Fruit fly (Drosophila melanogaster) whole organism, prepupa: ENCODE measurements around the gene CG44094.
A peak's percentile ranks its signal among the peaks of the same experiment; 100 is the strongest.

Source experiments
- Blimp-1 ChIP-seq: fragments of 200-800 bp; sonication (Bioruptor generic); optimal IDR thresholded peaks from 3 replicates; lab custom pipeline; 2017; ENCODE audit warnings: missing biosample characterization, missing genetic modification characterization, mild to moderate bottlenecking, moderate library complexity, missing genetic modification reagents
- CG10631 ChIP-seq: fragments of 200-800 bp; sonication (Bioruptor generic); optimal IDR thresholded peaks from 2 replicates; lab custom pipeline; 2016; ENCODE audit warnings: missing biosample characterization, missing genetic modification characterization
- CG11294 ChIP-seq: fragments of 200-800 bp; sonication (Bioruptor generic); IDR thresholded peaks from 2 replicates; pipeline ENCODE4 v1.3.6; 2022; ENCODE audit warnings: missing biosample characterization, missing genetic modification characterization
- CG11762 ChIP-seq: fragments of 200-800 bp; sonication (Bioruptor generic); optimal IDR thresholded peaks from 3 replicates; lab custom pipeline; 2016; ENCODE audit warnings: missing biosample characterization, missing genetic modification characterization; ENCODE audit not compliant: insufficient read depth
- CG11902 ChIP-seq: fragments of 200-800 bp; sonication (Bioruptor generic); optimal IDR thresholded peaks from 3 replicates; lab custom pipeline; 2016; ENCODE audit warnings: missing biosample characterization, missing genetic modification characterization
- CG1621 ChIP-seq: fragments of 200-800 bp; sonication (Bioruptor generic); optimal IDR thresholded peaks from 3 replicates; lab custom pipeline; 2018; ENCODE audit warnings: missing biosample characterization, mild to moderate bottlenecking, missing genetic modification characterization
- CG16779 ChIP-seq: fragments of 200-800 bp; sonication (Bioruptor generic); optimal IDR thresholded peaks from 3 replicates; lab custom pipeline; 2017; ENCODE audit warnings: missing biosample characterization, mild to moderate bottlenecking, missing genetic modification characterization
- CG3032 ChIP-seq: fragments of 200-800 bp; optimal IDR thresholded peaks from 2 replicates; lab custom pipeline; 2019; ENCODE audit warnings: missing biosample characterization, mild to moderate bottlenecking, missing genetic modification characterization, moderate library complexity
- CG31627 ChIP-seq: fragments of 200-800 bp; sonication (Bioruptor generic); optimal IDR thresholded peaks from 3 replicates; lab custom pipeline; 2016; ENCODE audit warnings: missing biosample characterization, missing genetic modification characterization
- CG32006 ChIP-seq: fragments of 200-800 bp; sonication (Bioruptor generic); optimal IDR thresholded peaks from 3 replicates; lab custom pipeline; 2017; ENCODE audit warnings: missing biosample characterization, mild to moderate bottlenecking, missing genetic modification characterization
- CG34406 ChIP-seq: fragments of 200-800 bp; sonication (Bioruptor generic); optimal IDR thresholded peaks from 3 replicates; lab custom pipeline; 2016; ENCODE audit warnings: missing biosample characterization, missing genetic modification characterization
- CG4318 ChIP-seq: fragments of 200-800 bp; sonication (Bioruptor generic); optimal IDR thresholded peaks from 3 replicates; lab custom pipeline; 2017; ENCODE audit warnings: missing biosample characterization, mild to moderate bottlenecking, missing genetic modification characterization
- CG6792 ChIP-seq: fragments of 200-800 bp; sonication (Bioruptor generic); optimal IDR thresholded peaks from 3 replicates; lab custom pipeline; 2016; ENCODE audit warnings: missing biosample characterization, missing genetic modification characterization
- CG6808 ChIP-seq: fragments of 200-800 bp; sonication (Bioruptor generic); optimal IDR thresholded peaks from 3 replicates; lab custom pipeline; 2017; ENCODE audit warnings: missing biosample characterization, missing genetic modification characterization, mild to moderate bottlenecking, moderate library complexity, missing genetic modification reagents
- CG6854 ChIP-seq: fragments of 200-800 bp; sonication (Bioruptor generic); optimal IDR thresholded peaks from 2 replicates; lab custom pipeline; 2017; ENCODE audit warnings: missing biosample characterization, mild to moderate bottlenecking, missing genetic modification characterization
- CG7368 ChIP-seq: fragments of 200-800 bp; sonication (Bioruptor generic); optimal IDR thresholded peaks from 3 replicates; lab custom pipeline; 2016; ENCODE audit warnings: missing biosample characterization, missing genetic modification characterization
- CG8119 ChIP-seq: fragments of 200-800 bp; sonication (Bioruptor generic); IDR thresholded peaks from 3 replicates; pipeline ENCODE4 v1.3.6; 2022; ENCODE audit warnings: missing biosample characterization, missing genetic modification characterization
- CG8319 ChIP-seq: fragments of 200-800 bp; sonication (Bioruptor generic); optimal IDR thresholded peaks from 3 replicates; lab custom pipeline; 2016; ENCODE audit warnings: missing biosample characterization, missing genetic modification characterization
- CG8632 ChIP-seq: fragments of 200-800 bp; sonication (Bioruptor generic); optimal IDR thresholded peaks from 3 replicates; lab custom pipeline; 2016; ENCODE audit warnings: missing biosample characterization, missing genetic modification characterization
- Eip75B ChIP-seq: fragments of 200-800 bp; sonication (Bioruptor generic); optimal IDR thresholded peaks from 3 replicates; lab custom pipeline; 2016; ENCODE audit warnings: missing biosample characterization, missing genetic modification characterization
- Eip78C ChIP-seq: fragments of 200-800 bp; sonication (Bioruptor generic); peaks from one replicate; lab custom pipeline; 2016; ENCODE audit warnings: missing biosample characterization, missing genetic modification characterization
- Ets21C ChIP-seq: fragments of 200-800 bp; sonication (Bioruptor generic); optimal IDR thresholded peaks from 3 replicates; lab custom pipeline; 2016; ENCODE audit warnings: missing biosample characterization, missing genetic modification characterization
- Gug ChIP-seq: fragments of 200-800 bp; sonication (Bioruptor generic); IDR thresholded peaks from 2 replicates; pipeline ENCODE4 v1.3.6; 2022; ENCODE audit warnings: missing biosample characterization, missing genetic modification characterization
- Hr38 ChIP-seq: sonication (Bioruptor generic); optimal IDR thresholded peaks from 2 replicates; lab custom pipeline; 2016; ENCODE audit warnings: missing biosample characterization, missing genetic modification characterization
- Hr4 ChIP-seq: fragments of 200-800 bp; sonication (Bioruptor generic); optimal IDR thresholded peaks from 3 replicates; lab custom pipeline; 2016; ENCODE audit warnings: missing biosample characterization, missing genetic modification characterization
- Lpt ChIP-seq: fragments of 200-800 bp; sonication (Bioruptor generic); optimal IDR thresholded peaks from 3 replicates; lab custom pipeline; 2016; ENCODE audit warnings: missing biosample characterization, missing genetic modification characterization
- OdsH ChIP-seq: fragments of 200-800 bp; sonication (Bioruptor generic); optimal IDR thresholded peaks from 3 replicates; lab custom pipeline; 2016; ENCODE audit warnings: missing biosample characterization, missing genetic modification characterization
- Sox102F ChIP-seq: fragments of 200-800 bp; sonication (Bioruptor generic); optimal IDR thresholded peaks from 2 replicates; lab custom pipeline; 2016; ENCODE audit warnings: missing biosample characterization, mild to moderate bottlenecking, missing genetic modification characterization
- Sox14 ChIP-seq: fragments of 200-800 bp; sonication (Bioruptor generic); optimal IDR thresholded peaks from 3 replicates; lab custom pipeline; 2016; ENCODE audit warnings: missing biosample characterization, missing genetic modification characterization
- achi ChIP-seq: fragments of 200-800 bp; sonication (Bioruptor generic); optimal IDR thresholded peaks from 3 replicates; lab custom pipeline; 2016; ENCODE audit warnings: missing biosample characterization, missing genetic modification characterization
- acj6 ChIP-seq: fragments of 200-800 bp; sonication (Bioruptor generic); optimal IDR thresholded peaks from 3 replicates; lab custom pipeline; 2016; ENCODE audit warnings: missing biosample characterization, missing genetic modification characterization
- cyc ChIP-seq: fragments of 200-800 bp; sonication (Bioruptor generic); optimal IDR thresholded peaks from 3 replicates; lab custom pipeline; 2016; ENCODE audit warnings: missing biosample characterization, missing genetic modification characterization
- dac ChIP-seq: fragments of 200-800 bp; sonication (Bioruptor generic); optimal IDR thresholded peaks from 2 replicates; lab custom pipeline; 2017; ENCODE audit warnings: missing biosample characterization, mild to moderate bottlenecking, missing genetic modification characterization
- dsx ChIP-seq: fragments of 200-800 bp; optimal IDR thresholded peaks from 3 replicates; lab custom pipeline; 2019; ENCODE audit warnings: missing biosample characterization, mild to moderate bottlenecking, missing genetic modification characterization, moderate library complexity; ENCODE audit not compliant: poor library complexity, severe bottlenecking
- eg ChIP-seq: fragments of 200-800 bp; sonication (Bioruptor generic); IDR thresholded peaks from 3 replicates; pipeline ENCODE4 v1.3.6; 2022; ENCODE audit warnings: missing biosample characterization, missing genetic modification characterization
- esn ChIP-seq: fragments of 200-800 bp; sonication (Bioruptor generic); optimal IDR thresholded peaks from 2 replicates; lab custom pipeline; 2016; ENCODE audit warnings: missing biosample characterization, mild to moderate bottlenecking, missing genetic modification characterization, moderate library complexity
- fd85E ChIP-seq: fragments of 200-800 bp; sonication (Bioruptor generic); optimal IDR thresholded peaks from 3 replicates; lab custom pipeline; 2016; ENCODE audit warnings: missing biosample characterization, missing genetic modification characterization
- fkh ChIP-seq: fragments of 200-800 bp; sonication (Bioruptor generic); optimal IDR thresholded peaks from 3 replicates; lab custom pipeline; 2017; ENCODE audit warnings: missing biosample characterization, mild to moderate bottlenecking, missing genetic modification characterization, moderate library complexity
- lz ChIP-seq: fragments of 200-800 bp; sonication (Bioruptor generic); optimal IDR thresholded peaks from 3 replicates; lab custom pipeline; 2016; ENCODE audit warnings: missing biosample characterization, missing genetic modification characterization
- pdm3 ChIP-seq: fragments of 200-800 bp; sonication (Bioruptor generic); optimal IDR thresholded peaks from 3 replicates; lab custom pipeline; 2016; ENCODE audit warnings: missing biosample characterization, missing genetic modification characterization
- salr ChIP-seq, 2 experiments: fragments of 200-800 bp; sonication (Bioruptor generic); optimal IDR thresholded peaks; 3 replicates each; lab custom pipeline; 2016 to 2018; ENCODE audit warnings: missing biosample characterization in 2 of 2, missing genetic modification characterization in 2 of 2, mild to moderate bottlenecking in 1 of 2
- spab ChIP-seq: fragments of 200-800 bp; sonication (Bioruptor generic); optimal IDR thresholded peaks from 2 replicates; lab custom pipeline; 2017; ENCODE audit warnings: missing biosample characterization, mild to moderate bottlenecking, missing genetic modification characterization, missing genetic modification reagents
- svp ChIP-seq: fragments of 200-800 bp; sonication (Bioruptor generic); peaks from one replicate; lab custom pipeline; 2016; ENCODE audit warnings: missing biosample characterization, missing genetic modification characterization
- topi ChIP-seq: fragments of 200-800 bp; sonication (Bioruptor generic); optimal IDR thresholded peaks from 3 replicates; lab custom pipeline; 2016; ENCODE audit warnings: missing biosample characterization, missing genetic modification characterization
- vri ChIP-seq: fragments of 200-800 bp; sonication (Bioruptor generic); optimal IDR thresholded peaks from 3 replicates; lab custom pipeline; 2016; ENCODE audit warnings: missing biosample characterization, mild to moderate bottlenecking, missing genetic modification characterization

Gene CG44094

dm6 chr3R:14597935-14598424, 21.6 kb upstream of the CG44094 start (continued):
- peak; percentile 55; the same call in 1 of the 3 replicates for TF ChIP-seq CG8119
- TF ChIP-seq CG8632, result no peak
- TF ChIP-seq Ets21C, result no peak
- no peak for TF ChIP-seq fd85E (GFP tag; lab: Kevin White, UChicago)
- peak; percentile 55 for TF ChIP-seq CG10631 (GFP tag; lab: Kevin White, UChicago)
- TF ChIP-seq achi (GFP tag; lab: Kevin White, UChicago), result peak; percentile 44
- TF ChIP-seq Blimp-1 (GFP tag; lab: Kevin White, UChicago), result no peak
- no peak for TF ChIP-seq Hr38 (GFP tag; lab: Kevin White, UChicago)
- TF ChIP-seq eg, result peak; percentile 66
- TF ChIP-seq dac (GFP tag; lab: Kevin White, UChicago), result no peak
- TF ChIP-seq lz (GFP tag; lab: Kevin White, UChicago), result no peak
- TF ChIP-seq Gug (GFP tag; lab: Robert Waterston, UW), result peak; percentile 35; the same call in 1 of the 2 replicates
- TF ChIP-seq CG16779 (tag; lab: Kevin White, UChicago), result no peak
- TF ChIP-seq CG11294 (GFP tag; lab: Robert Waterston, UW), result no peak
- TF ChIP-seq pdm3 (GFP tag; lab: Kevin White, UChicago), result peak; percentile 40
- TF ChIP-seq CG32006 (GFP tag; lab: Kevin White, UChicago), result peak; percentile 58
- no peak for TF ChIP-seq CG6854 (GFP tag; lab: Kevin White, UChicago)
- TF ChIP-seq CG11762 (GFP tag; lab: Kevin White, UChicago), result peak; percentile 35
- no peak for TF ChIP-seq esn
- no peak for TF ChIP-seq cyc (GFP tag; lab: Kevin White, UChicago)
- peak; percentile 45 for TF ChIP-seq CG34406 (GFP tag; lab: Kevin White, UChicago)

- TF ChIP-seq CG6854 (GFP tag; lab: Kevin White, UChicago), result no peak
- peak; percentile 63 for TF ChIP-seq CG34406 (GFP tag; lab: Kevin White, UChicago)
- TF ChIP-seq eg, result peak; percentile 55
- no peak for TF ChIP-seq CG8319 (GFP tag; lab: Kevin White, UChicago)
- no peak for TF ChIP-seq Blimp-1 (GFP tag; lab: Kevin White, UChicago)
- peak; percentile 23 for TF ChIP-seq Sox14 (GFP tag; lab: Kevin White, UChicago)
- TF ChIP-seq dac (GFP tag; lab: Kevin White, UChicago), result no peak
- TF ChIP-seq CG1621 (tag; lab: Kevin White, UChicago), result peak; percentile 45
- peak; percentile 78 for TF ChIP-seq CG8119
- peak; percentile 66 for TF ChIP-seq OdsH (GFP tag; lab: Kevin White, UChicago)
- no peak for TF ChIP-seq CG11902 (GFP tag; lab: Kevin White, UChicago)
- TF ChIP-seq fkh, result peak; percentile 59
- peak; percentile 66 for TF ChIP-seq acj6 (GFP tag; lab: Kevin White, UChicago)
- TF ChIP-seq spab (GFP tag; lab: Kevin White, UChicago), result peak; percentile 62
- peak; percentile 20 for TF ChIP-seq esn
- peak; percentile 47 for TF ChIP-seq CG4318 (GFP tag; lab: Kevin White, UChicago)
- TF ChIP-seq Hr4 (GFP tag; lab: Kevin White, UChicago), result peak; percentile 46
- no peak; the same call in 1 of the 2 replicates for TF ChIP-seq Gug (GFP tag; lab: Robert Waterston, UW)
- TF ChIP-seq Lpt (GFP tag; lab: Kevin White, UChicago), result peak; percentile 47
- TF ChIP-seq Ets21C, result no peak
- TF ChIP-seq CG3032, result peak; percentile 75
- TF ChIP-seq CG31627 (GFP tag; lab: Kevin White, UChicago), result no peak
- TF ChIP-seq CG7368, result no peak
- TF ChIP-seq vri (GFP tag; lab: Kevin White, UChicago), result no peak
- TF ChIP-seq Eip78C (GFP tag; lab: Kevin White, UChicago), result peak; percentile 77
- TF ChIP-seq cyc (GFP tag; lab: Kevin White, UChicago), result no peak
- peak; percentile 48 for TF ChIP-seq svp (GFP tag; lab: Kevin White, UChicago)
- peak; percentile 37 for TF ChIP-seq CG8632
- no peak for TF ChIP-seq Hr38 (GFP tag; lab: Kevin White, UChicago)
- peak; percentile 45 for TF ChIP-seq dsx (GFP tag; lab: Kevin White, UChicago)
- TF ChIP-seq CG32006 (GFP tag; lab: Kevin White, UChicago), result peak; percentile 73
- TF ChIP-seq lz (GFP tag; lab: Kevin White, UChicago), result no peak
- peak; percentile 56 for TF ChIP-seq CG6792 (GFP tag; lab: Kevin White, UChicago)
- TF ChIP-seq CG11762 (GFP tag; lab: Kevin White, UChicago), result peak; percentile 20
- TF ChIP-seq topi (GFP tag; lab: Kevin White, UChicago), result peak; percentile 0
- peak in 1 of 2 experiments; percentile 71 for TF ChIP-seq salr (GFP tag; optimal IDR thresholded peaks at IDR 0.05; lab: Kevin White, UChicago)
- no peak for TF ChIP-seq CG11294 (GFP tag; lab: Robert Waterston, UW)
- peak; percentile 72 for TF ChIP-seq CG6808 (GFP tag; lab: Kevin White, UChicago)
- TF ChIP-seq CG10631 (GFP tag; lab: Kevin White, UChicago), result peak; percentile 74
- no peak for TF ChIP-seq Sox102F
- TF ChIP-seq Eip75B, result peak; percentile 36
Observed at dm6 chr3R:14590753-14591535, 14.5 kb upstream of the CG44094 start.
